Fruit fly (Drosophila melanogaster) whole organism, embryonic: ENCODE results near the gene CG32106.

Experiments used
- ATbp ChIP-seq: fragments of 200-800 bp; sonication (Bioruptor generic); optimal IDR thresholded peaks from 2 replicates; lab custom pipeline; 2017; ENCODE audit warnings: missing biosample characterization, mild to moderate bottlenecking, missing genetic modification characterization, missing genetic modification reagents
- Ada2b ChIP-seq: fragments of 200-800 bp; sonication (Bioruptor generic); IDR thresholded peaks from 2 replicates; pipeline ENCODE4 v1.3.6; 2022; ENCODE audit warnings: missing biosample characterization, missing genetic modification characterization
- C15 ChIP-seq: fragments of 200-800 bp; sonication (Bioruptor generic); IDR thresholded peaks from 3 replicates; pipeline ENCODE4 v1.3.6; 2022; ENCODE audit warnings: missing biosample characterization, missing genetic modification characterization
- CG10321 ChIP-seq: fragments of 200-800 bp; sonication (Bioruptor generic); IDR thresholded peaks from 2 replicates; pipeline ENCODE4 v1.3.6; 2022; ENCODE audit warnings: missing biosample characterization, missing genetic modification characterization
- CG10565 ChIP-seq: fragments of 200-800 bp; sonication (Bioruptor generic); optimal IDR thresholded peaks from 3 replicates; lab custom pipeline; 2016; ENCODE audit warnings: missing biosample characterization, mild to moderate bottlenecking, missing genetic modification characterization
- CG12219 ChIP-seq: fragments of 200-800 bp; sonication (Bioruptor generic); optimal IDR thresholded peaks from 3 replicates; lab custom pipeline; 2018; ENCODE audit warnings: missing biosample characterization, mild to moderate bottlenecking, missing genetic modification characterization
- CG12299 ChIP-seq: fragments of 200-800 bp; sonication (Bioruptor generic); optimal IDR thresholded peaks from 2 replicates; lab custom pipeline; 2018; ENCODE audit warnings: missing biosample characterization, mild to moderate bottlenecking, missing genetic modification characterization
- CG13287 ChIP-seq: fragments of 200-800 bp; sonication (Bioruptor generic); IDR thresholded peaks from 2 replicates; pipeline ENCODE4 v1.3.6; 2022; ENCODE audit warnings: missing biosample characterization, missing genetic modification characterization; ENCODE audit not compliant: partially characterized antibody
- CG1602 ChIP-seq: fragments of 200-800 bp; sonication (Bioruptor generic); optimal IDR thresholded peaks from 3 replicates; lab custom pipeline; 2016; ENCODE audit warnings: missing biosample characterization, missing genetic modification characterization
- CG16813 ChIP-seq: fragments of 200-800 bp; sonication (Bioruptor generic); IDR thresholded peaks from 3 replicates; pipeline ENCODE4 v1.3.6; 2022; ENCODE audit warnings: missing biosample characterization, missing genetic modification characterization; ENCODE audit not compliant: partially characterized antibody
- CG16863 ChIP-seq: fragments of 200-800 bp; sonication (Bioruptor generic); optimal IDR thresholded peaks from 3 replicates; lab custom pipeline; 2016; ENCODE audit warnings: missing biosample characterization, missing genetic modification characterization
- CG17361 ChIP-seq: fragments of 200-800 bp; sonication (Bioruptor generic); IDR thresholded peaks from 3 replicates; pipeline ENCODE4 v1.3.6; 2022; ENCODE audit warnings: missing biosample characterization, missing genetic modification characterization
- CG2199 ChIP-seq: fragments of 200-800 bp; sonication (Bioruptor generic); IDR thresholded peaks from 3 replicates; pipeline ENCODE4 v1.3.6; 2022; ENCODE audit warnings: missing biosample characterization, missing genetic modification characterization
- CG2202 ChIP-seq: fragments of 200-800 bp; sonication (Bioruptor generic); optimal IDR thresholded peaks from 2 replicates; lab custom pipeline; 2018; ENCODE audit warnings: missing biosample characterization, mild to moderate bottlenecking, missing genetic modification characterization
- CG3407 ChIP-seq: fragments of 200-800 bp; sonication (Bioruptor generic); optimal IDR thresholded peaks from 2 replicates; lab custom pipeline; 2018; ENCODE audit warnings: missing biosample characterization, mild to moderate bottlenecking, missing genetic modification characterization
- CG4360 ChIP-seq: fragments of 200-800 bp; sonication (Bioruptor generic); IDR thresholded peaks from 2 replicates; pipeline ENCODE4 v1.3.6; 2022; ENCODE audit warnings: missing biosample characterization, missing genetic modification characterization
- CG4854 ChIP-seq: fragments of 200-800 bp; sonication (Bioruptor generic); optimal IDR thresholded peaks from 2 replicates; lab custom pipeline; 2016; ENCODE audit warnings: missing biosample characterization, missing genetic modification characterization, inconsistent platforms
- CG6813 ChIP-seq: fragments of 200-800 bp; sonication (Bioruptor generic); optimal IDR thresholded peaks from 2 replicates; lab custom pipeline; 2017; ENCODE audit warnings: missing biosample characterization, missing genetic modification characterization, mild to moderate bottlenecking, moderate library complexity, missing genetic modification reagents
- CG7786 ChIP-seq: fragments of 200-800 bp; sonication (Bioruptor generic); optimal IDR thresholded peaks from 2 replicates; lab custom pipeline; 2016; ENCODE audit warnings: missing biosample characterization, missing genetic modification characterization
- CG8388 ChIP-seq: fragments of 200-800 bp; sonication (Bioruptor generic); optimal IDR thresholded peaks from 2 replicates; lab custom pipeline; 2019; ENCODE audit warnings: missing biosample characterization, mild to moderate bottlenecking, missing genetic modification characterization, moderate library complexity
- CG9609 ChIP-seq: fragments of 200-800 bp; sonication (Bioruptor generic); optimal IDR thresholded peaks from 3 replicates; lab custom pipeline; 2016; ENCODE audit warnings: missing biosample characterization, missing genetic modification characterization
- CG9797 ChIP-seq: fragments of 200-800 bp; sonication (Bioruptor generic); optimal IDR thresholded peaks from 3 replicates; lab custom pipeline; 2018; ENCODE audit warnings: missing biosample characterization, mild to moderate bottlenecking, missing genetic modification characterization
- Drgx ChIP-seq: fragments of 200-800 bp; sonication (Bioruptor generic); IDR thresholded peaks from 2 replicates; pipeline ENCODE4 v1.3.6; 2022; ENCODE audit warnings: missing biosample characterization, missing genetic modification characterization
- Eip74EF ChIP-seq, 2 experiments: fragments of 200-800 bp in 1 of 2; fragments of >200 bp in 1 of 2; sonication (Bioruptor generic) in 1 of 2; optimal IDR thresholded peaks; 2 replicates each; lab custom pipeline; 2017 to 2019; ENCODE audit warnings: missing biosample characterization in 2 of 2, missing genetic modification characterization in 2 of 2, mild to moderate bottlenecking in 1 of 2, moderate library complexity in 1 of 2
- Gsc ChIP-seq: fragments of 200-800 bp; sonication (Bioruptor generic); IDR thresholded peaks from 2 replicates; pipeline ENCODE4 v1.3.6; 2022; ENCODE audit warnings: missing biosample characterization, missing genetic modification characterization
- MBD-R2 ChIP-seq: fragments of 200-800 bp; sonication (Bioruptor generic); IDR thresholded peaks from 2 replicates; pipeline ENCODE4 v1.3.6; 2022; ENCODE audit warnings: missing biosample characterization, missing genetic modification characterization
- Mad ChIP-seq: fragments of 200-800 bp; sonication (Bioruptor generic); optimal IDR thresholded peaks from 2 replicates; lab custom pipeline; 2016; ENCODE audit warnings: missing biosample characterization, missing genetic modification characterization
- NC2α ChIP-seq: fragments of 200-800 bp; sonication (Bioruptor generic); optimal IDR thresholded peaks from 2 replicates; lab custom pipeline; 2016; ENCODE audit warnings: missing biosample characterization, missing genetic modification characterization
- PHDP ChIP-seq: fragments of 200-800 bp; sonication (Bioruptor generic); optimal IDR thresholded peaks from 3 replicates; lab custom pipeline; 2018; ENCODE audit warnings: missing biosample characterization, mild to moderate bottlenecking, missing genetic modification characterization, moderate library complexity
- Pdp1 ChIP-seq, 2 experiments: fragments of 200-800 bp; sonication (Bioruptor generic); optimal IDR thresholded peaks; 3 replicates each; lab custom pipeline; 2016; ENCODE audit warnings: missing biosample characterization in 2 of 2, missing genetic modification characterization in 2 of 2, mild to moderate bottlenecking in 1 of 2, moderate library complexity in 1 of 2
- Sox100B ChIP-seq: fragments of 200-800 bp; sonication (Bioruptor generic); optimal IDR thresholded peaks from 3 replicates; lab custom pipeline; 2018; ENCODE audit warnings: missing biosample characterization, mild to moderate bottlenecking, missing genetic modification characterization
- Sry-β ChIP-seq: fragments of 200-800 bp; sonication (Bioruptor generic); optimal IDR thresholded peaks from 2 replicates; lab custom pipeline; 2018; ENCODE audit warnings: missing biosample characterization, mild to moderate bottlenecking, missing genetic modification characterization, moderate library complexity
- Sry-δ ChIP-seq: fragments of 200-800 bp; sonication (Bioruptor generic); optimal IDR thresholded peaks from 2 replicates; lab custom pipeline; 2016; ENCODE audit warnings: missing biosample characterization, missing genetic modification characterization
- Taf1 ChIP-seq: fragments of 200-800 bp; sonication (Bioruptor generic); IDR thresholded peaks from 2 replicates; pipeline ENCODE4 v1.3.6; 2022; ENCODE audit warnings: missing biosample characterization, missing genetic modification characterization
- YL-1 ChIP-seq: fragments of 200-800 bp; sonication (Bioruptor generic); optimal IDR thresholded peaks from 3 replicates; lab custom pipeline; 2017; ENCODE audit warnings: missing biosample characterization, mild to moderate bottlenecking, missing genetic modification characterization
- ab ChIP-seq: fragments of 200-800 bp; sonication (Bioruptor generic); optimal IDR thresholded peaks from 2 replicates; lab custom pipeline; 2016; ENCODE audit warnings: missing biosample characterization, missing genetic modification characterization
- corto ChIP-seq: fragments of 200-800 bp; sonication (Bioruptor generic); optimal IDR thresholded peaks from 2 replicates; lab custom pipeline; 2016; ENCODE audit warnings: missing biosample characterization, mild to moderate bottlenecking, missing genetic modification characterization, moderate library complexity
- danr ChIP-seq: fragments of 200-800 bp; sonication (Bioruptor generic); IDR thresholded peaks from 2 replicates; pipeline ENCODE4 v1.3.6; 2022; ENCODE audit warnings: missing biosample characterization, missing genetic modification characterization
- dati ChIP-seq: fragments of 200-800 bp; sonication (Bioruptor generic); IDR thresholded peaks from 2 replicates; pipeline ENCODE4 v1.3.6; 2022; ENCODE audit warnings: missing biosample characterization, missing genetic modification characterization
- dm ChIP-seq: fragments of 200-800 bp; sonication (Bioruptor generic); optimal IDR thresholded peaks from 3 replicates; lab custom pipeline; 2016; ENCODE audit warnings: missing biosample characterization, missing genetic modification characterization
- dmrt11E ChIP-seq: fragments of 200-800 bp; sonication (Bioruptor generic); optimal IDR thresholded peaks from 3 replicates; lab custom pipeline; 2018; ENCODE audit warnings: missing biosample characterization, mild to moderate bottlenecking, missing genetic modification characterization, moderate library complexity
- prd ChIP-seq, 3 experiments: fragments of >200 bp in 2 of 3; fragments of 200-800 bp in 1 of 3; sonication (Bioruptor generic) in 1 of 3; optimal IDR thresholded peaks in 2 of 3; IDR thresholded peaks in 1 of 3; 2 replicates in 2 of 3; 3 replicates in 1 of 3; pipeline versions ENCODE4 v1.3.6 to Lab custom; 2017 to 2022; ENCODE audit warnings: missing biosample characterization in 1 of 3, missing genetic modification characterization in 1 of 3
- ranshi ChIP-seq: fragments of 200-800 bp; sonication (Bioruptor generic); IDR thresholded peaks from 2 replicates; pipeline ENCODE4 v1.3.6; 2022; ENCODE audit warnings: missing biosample characterization, missing genetic modification characterization
- schlank ChIP-seq: fragments of 200-800 bp; sonication (Bioruptor generic); optimal IDR thresholded peaks from 2 replicates; lab custom pipeline; 2018; ENCODE audit warnings: missing biosample characterization, mild to moderate bottlenecking, missing genetic modification characterization
- seq ChIP-seq: fragments of 200-800 bp; sonication (Bioruptor generic); IDR thresholded peaks from 2 replicates; pipeline ENCODE4 v1.3.6; 2022; ENCODE audit warnings: missing biosample characterization, missing genetic modification characterization
- sob ChIP-seq: fragments of 200-800 bp; sonication (Bioruptor generic); IDR thresholded peaks from 2 replicates; pipeline ENCODE4 v1.3.6; 2022; ENCODE audit warnings: missing biosample characterization, missing genetic modification characterization
- tap ChIP-seq: fragments of 200-800 bp; optimal IDR thresholded peaks from 3 replicates; lab custom pipeline; 2019; ENCODE audit warnings: missing biosample characterization, mild to moderate bottlenecking, missing genetic modification characterization, moderate library complexity
- tin ChIP-seq: fragments of 200-800 bp; sonication (Bioruptor generic); optimal IDR thresholded peaks from 3 replicates; lab custom pipeline; 2016; ENCODE audit warnings: missing biosample characterization, missing genetic modification characterization

Gene CG32106

DNA sequence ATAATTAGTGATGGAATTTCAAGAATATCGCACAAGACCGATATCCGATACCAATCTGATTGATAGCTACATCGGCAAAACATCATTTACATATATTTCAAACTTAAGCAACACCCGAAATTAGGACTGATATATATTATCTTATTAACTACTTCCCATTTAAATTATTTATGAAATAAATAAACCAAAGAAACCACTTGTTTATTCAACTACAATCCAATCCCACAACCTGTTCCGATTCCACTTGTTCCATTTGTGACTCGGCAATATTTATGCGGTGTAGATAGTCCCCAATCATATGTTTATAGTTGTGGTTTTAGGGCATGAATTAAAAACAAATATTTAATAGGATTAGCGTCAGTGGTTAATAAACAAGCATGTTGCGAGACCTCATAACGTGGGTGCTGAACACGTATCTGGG is 23.7 kb downstream of the CG32106 start, which contains the start of the genes CG10973 and Vps13D (continued):
- TF ChIP-seq dati (no peak), CG12219 (no peak), seq (GFP tag; lab: Robert Waterston, UW) (peak; percentile 67), CG1602 (GFP tag; lab: Kevin White, UChicago) (peak; percentile 44), Pdp1 (GFP tag; optimal IDR thresholded peaks at IDR 0.05; lab: Kevin White, UChicago) (no peak), CG10321 (GFP tag; lab: Robert Waterston, UW) (no peak), CG4360 (GFP tag; lab: Robert Waterston, UW) (peak; percentile 41; the same call in 1 of the 2 replicates), CG17361 (GFP tag; lab: Robert Waterston, UW) (no peak), Sry-β (peak; percentile 61), sob (GFP tag; lab: Robert Waterston, UW) (peak; percentile 53; the same call in 1 of the 2 replicates), tin (GFP tag; lab: Kevin White, UChicago) (no peak), CG4854 (peak; percentile 69), YL-1 (GFP tag; lab: Kevin White, UChicago) (peak; percentile 91), dm (no peak), corto (no peak), ATbp (GFP tag; lab: Kevin White, UChicago) (peak; percentile 88), CG9609 (GFP tag; lab: Kevin White, UChicago) (no peak), CG16813 (GFP tag; lab: Robert Waterston, UW) (peak; percentile 86), PHDP (tag; lab: Kevin White, UChicago) (no peak), ranshi (peak; percentile 47; the same call in 1 of the 2 replicates), CG10565 (no peak), CG7786 (GFP tag; lab: Kevin White, UChicago) (no peak), prd (optimal IDR thresholded peaks at IDR 0.05; lab: Kevin White, UChicago) (no peak), prd (GFP tag; IDR thresholded peaks at IDR 0.05; lab: Robert Waterston, UW) (no peak), CG13287 (GFP tag; lab: Robert Waterston, UW) (peak; percentile 95), CG8388 (GFP tag; lab: Kevin White, UChicago) (no peak), Mad (GFP tag; lab: Kevin White, UChicago) (peak; percentile 28), Sry-δ (GFP tag; lab: Kevin White, UChicago) (peak; percentile 86), schlank (tag; lab: Kevin White, UChicago) (peak; percentile 69), MBD-R2 (GFP tag; lab: Robert Waterston, UW) (peak; percentile 73), Sox100B (peak; percentile 60), CG2199 (GFP tag; lab: Robert Waterston, UW) (no peak)

DNA sequence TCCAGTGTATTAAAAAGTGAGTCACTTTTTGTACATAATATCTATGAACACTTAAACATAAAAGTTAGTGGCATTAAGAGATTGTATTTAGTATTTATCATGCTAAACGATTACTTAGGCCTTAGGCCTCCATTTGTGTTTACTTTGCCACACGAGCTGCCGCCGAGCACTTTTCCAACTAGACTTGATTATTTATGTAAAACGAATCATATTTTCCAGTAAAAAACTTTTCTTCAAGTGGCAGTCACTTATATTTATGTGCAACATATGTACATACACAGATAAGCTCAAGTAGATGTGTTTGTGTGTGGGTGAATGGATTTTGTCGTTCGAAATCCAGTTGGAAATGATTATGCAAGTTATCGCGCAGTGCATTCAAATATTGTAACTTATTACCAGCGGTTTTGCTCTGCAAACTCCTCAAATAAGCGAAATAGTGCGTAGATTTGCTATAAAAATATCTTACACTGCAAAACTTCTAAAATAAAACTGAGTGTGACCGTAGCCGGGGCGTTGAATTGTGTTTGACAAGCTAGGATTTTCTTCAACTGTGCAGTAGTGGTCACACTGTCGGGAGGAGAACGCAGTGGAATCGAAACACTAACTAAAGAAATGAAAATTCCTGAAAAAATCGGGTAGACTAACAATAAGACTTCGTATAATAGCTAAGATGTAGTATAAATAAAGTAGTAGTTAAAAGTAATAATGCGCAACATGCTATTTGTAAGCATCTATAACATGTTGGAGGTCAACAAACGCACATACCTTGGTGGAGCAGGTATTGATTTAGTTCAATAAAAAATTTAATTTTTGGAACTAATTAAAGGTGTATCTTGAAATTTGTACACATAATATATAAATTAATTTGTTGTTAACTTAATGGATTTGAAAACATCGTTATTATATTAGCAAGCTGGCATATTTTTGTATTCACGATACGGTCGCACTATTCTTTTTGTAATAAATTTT is 28.7 kb downstream of the CG32106 start, which contains the start of the genes Klc and CG10984:
Gene Klc (minus strand): TSS at position 490 of the 969 bp plus-strand sequence.
Gene CG10984 (plus strand): TSS at position 553 of the 969 bp plus-strand sequence.
- TF ChIP-seq CG2202 (tag; lab: Kevin White, UChicago) (no peak), NC2α (GFP tag; lab: Kevin White, UChicago) (no peak), Taf1 (GFP tag; lab: Robert Waterston, UW) (no peak), Drgx (peak; percentile 95), tap (tag; lab: Kevin White, UChicago) (no peak), C15 (no peak), danr (GFP tag; lab: Robert Waterston, UW) (peak; percentile 54; the same call in 1 of the 2 replicates), dati (peak; percentile 62; the same call in 1 of the 2 replicates), ab (GFP tag; lab: Kevin White, UChicago) (peak; percentile 38), Gsc (no peak), CG9797 (GFP tag; lab: Kevin White, UChicago) (peak; percentile 80), Ada2b (peak; percentile 73), dmrt11E (tag; lab: Kevin White, UChicago) (no peak), CG3407 (GFP tag; lab: Kevin White, UChicago) (peak; percentile 11), CG6813 (GFP tag; lab: Kevin White, UChicago) (no peak), Eip74EF (GFP tag; optimal IDR thresholded peaks at IDR 0.05; lab: Kevin White, UChicago) (peak in 1 of 2 experiments; percentile 71), CG12299 (tag; lab: Kevin White, UChicago) (peak; percentile 2), CG16863 (GFP tag; lab: Kevin White, UChicago) (peak; percentile 48)
